Worm (Caenorhabditis elegans) whole organism, L1 larva: ENCODE results near the gene lact-4.

Experiments used
- C16A3.4 ChIP-seq: fragments of 150-350 bp; optimal IDR thresholded peaks from 2 replicates; lab custom pipeline; 2014; ENCODE audit warnings: missing biosample characterization, missing genetic modification characterization
- C34B4.2 ChIP-seq: sonication (generic microtip); optimal IDR thresholded peaks from 2 replicates; lab custom pipeline; 2017; ENCODE audit warnings: mild to moderate bottlenecking, missing genetic modification characterization, missing compliant biosample characterization
- ces-1 ChIP-seq: fragments of 150-350 bp; optimal IDR thresholded peaks from 2 replicates; lab custom pipeline; 2014; ENCODE audit warnings: missing biosample characterization, missing genetic modification reagents, missing genetic modification characterization
- isw-1 ChIP-seq: fragments of 200-800 bp; sonication (Bioruptor generic); IDR thresholded peaks from 2 replicates; pipeline ENCODE4 v1.3.6; 2022; ENCODE audit warnings: missing genetic modification characterization, missing compliant biosample characterization
- mdl-1 ChIP-seq, 2 experiments: fragments of 150-350 bp; optimal IDR thresholded peaks; 2 replicates each; lab custom pipeline; 2014 to 2017; ENCODE audit warnings: missing biosample characterization in 2 of 2, missing genetic modification characterization in 2 of 2, inconsistent platforms in 1 of 2
- nhr-47 ChIP-seq: sonication (generic microtip); optimal IDR thresholded peaks from 2 replicates; lab custom pipeline; 2016; ENCODE audit warnings: mild to moderate bottlenecking, missing genetic modification characterization, moderate library complexity, missing compliant biosample characterization
- nhr-90 ChIP-seq: sonication (generic microtip); optimal IDR thresholded peaks from 2 replicates; lab custom pipeline; 2016; ENCODE audit warnings: mild to moderate bottlenecking, missing genetic modification characterization, missing compliant biosample characterization; ENCODE audit not compliant: poor library complexity
- pqm-1 ChIP-seq: sonication (generic microtip); optimal IDR thresholded peaks from 3 replicates; lab custom pipeline; 2017; ENCODE audit warnings: missing biosample characterization, missing genetic modification characterization
- sptf-1 ChIP-seq: fragments of 150-350 bp; optimal IDR thresholded peaks from 2 replicates; lab custom pipeline; 2014; ENCODE audit warnings: missing biosample characterization, missing genetic modification characterization

DNA sequence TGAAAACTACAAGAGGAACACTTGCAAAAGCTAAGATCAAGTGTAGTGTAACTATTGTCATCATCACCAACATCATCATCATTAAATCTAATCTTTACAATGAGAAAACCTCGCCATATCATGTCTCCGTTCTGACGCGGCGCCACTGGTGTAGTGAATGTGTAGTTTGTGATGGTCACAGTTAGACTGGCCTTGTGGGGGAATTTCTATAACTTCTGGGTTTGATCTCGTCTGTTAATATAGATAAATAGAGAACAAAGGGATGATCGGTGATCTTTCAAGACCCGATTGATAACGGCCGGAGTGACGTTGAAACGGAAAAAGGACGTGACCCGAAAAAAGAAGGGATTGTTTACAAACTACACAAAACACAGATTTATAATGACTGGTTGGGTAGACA is 39.5 kb downstream of the lact-4 start:
- TF ChIP-seq isw-1 (GFP tag; lab: Robert Waterston, UW) (no peak), mdl-1 (tag; optimal IDR thresholded peaks at IDR 0.05; lab: Kevin White, UChicago) (peak in 1 of 2 experiments; percentile 51), C16A3.4 (tag; lab: Kevin White, UChicago) (no peak), nhr-90 (tag; lab: Kevin White, UChicago) (peak; percentile 52), C34B4.2 (tag; lab: Kevin White, UChicago) (no peak), nhr-47 (tag; lab: Kevin White, UChicago) (no peak), sptf-1 (no peak), pqm-1 (tag; lab: Kevin White, UChicago) (no peak), ces-1 (no peak)
